Worm (Caenorhabditis elegans): ENCODE data around the gene srlf-29.

DNA sequence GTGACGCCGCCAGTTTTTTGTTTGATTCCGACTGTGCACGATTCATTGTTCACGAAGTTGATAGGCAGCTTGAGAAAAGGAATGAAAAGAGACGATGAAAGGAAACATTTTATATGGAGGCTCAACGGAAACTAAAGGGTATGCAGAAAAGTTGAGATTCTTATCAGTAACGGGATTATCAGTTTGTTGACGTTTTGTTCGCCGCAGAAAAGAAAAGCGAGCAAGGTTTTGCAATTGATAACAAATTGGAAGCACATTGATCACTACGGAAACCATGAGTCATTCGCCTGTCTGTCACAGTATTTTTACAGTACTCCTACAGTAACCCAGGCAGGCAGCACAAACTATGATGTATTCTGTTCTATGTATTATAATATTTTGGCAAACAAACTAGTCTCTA lies 30.2 kb upstream of the srlf-29 start:
- no peak for TF ChIP-seq B0261.1 (tag; optimal IDR thresholded peaks at IDR 0.05)
- TF ChIP-seq dpl-1 (GFP tag; optimal IDR thresholded peaks at IDR 0.05) = no peak
- no peak for TF ChIP-seq him-1 (tag; optimal IDR thresholded peaks at IDR 0.05)
- no peak for TF ChIP-seq B0336.3 (GFP tag; IDR thresholded peaks at IDR 0.05)
- TF ChIP-seq nfya-2 (GFP tag; IDR thresholded peaks at IDR 0.05) = no peak
